Fruit fly (Drosophila melanogaster) whole organism, pupa: ENCODE measurements around the gene CG43732.
A peak's percentile ranks its signal among the peaks of the same experiment; 100 is the strongest.

Experiments used
- CG10348 ChIP-seq: fragments of 200-800 bp; sonication (Bioruptor generic); IDR thresholded peaks from 2 replicates; pipeline ENCODE4 v1.3.6; 2022; ENCODE audit warnings: missing biosample characterization, missing genetic modification characterization
- CG12605 ChIP-seq: fragments of 200-800 bp; sonication (Bioruptor generic); IDR thresholded peaks from 2 replicates; pipeline ENCODE4 v1.3.6; 2022; ENCODE audit warnings: missing biosample characterization, missing genetic modification characterization
- CG13204 ChIP-seq: fragments of 200-800 bp; sonication (Bioruptor generic); optimal IDR thresholded peaks from 2 replicates; lab custom pipeline; 2018; ENCODE audit warnings: missing biosample characterization, mild to moderate bottlenecking, missing genetic modification characterization, moderate library complexity
- CG14655 ChIP-seq: fragments of 200-800 bp; sonication (Bioruptor generic); optimal IDR thresholded peaks from 3 replicates; lab custom pipeline; 2017; ENCODE audit warnings: mild to moderate bottlenecking, missing biosample characterization, missing genetic modification reagents, missing genetic modification characterization
- CG15710 ChIP-seq: fragments of 200-800 bp; sonication (Bioruptor generic); optimal IDR thresholded peaks from 2 replicates; lab custom pipeline; 2018; ENCODE audit warnings: missing biosample characterization, mild to moderate bottlenecking, missing genetic modification characterization, moderate library complexity
- CG17806 ChIP-seq: fragments of 200-800 bp; sonication (Bioruptor generic); optimal IDR thresholded peaks from 2 replicates; lab custom pipeline; 2018; ENCODE audit warnings: missing biosample characterization, mild to moderate bottlenecking, missing genetic modification characterization, moderate library complexity
- CG32121 ChIP-seq: fragments of 200-800 bp; sonication (Bioruptor generic); IDR thresholded peaks from 2 replicates; pipeline ENCODE4 v1.3.6; 2022; ENCODE audit warnings: missing biosample characterization, missing genetic modification characterization
- CG34367 ChIP-seq: fragments of 200-800 bp; sonication (Bioruptor generic); optimal IDR thresholded peaks from 2 replicates; lab custom pipeline; 2018; ENCODE audit warnings: missing biosample characterization, mild to moderate bottlenecking, missing genetic modification characterization
- CG4496 ChIP-seq: fragments of 200-800 bp; sonication (Bioruptor generic); IDR thresholded peaks from 3 replicates; pipeline ENCODE4 v1.3.6; 2022; ENCODE audit warnings: missing biosample characterization, missing genetic modification characterization
- CG8159 ChIP-seq: fragments of 200-800 bp; sonication (Bioruptor generic); optimal IDR thresholded peaks from 3 replicates; lab custom pipeline; 2018; ENCODE audit warnings: missing biosample characterization, mild to moderate bottlenecking, missing genetic modification characterization, moderate library complexity
- CG8301 ChIP-seq: fragments of 200-800 bp; sonication (Bioruptor generic); optimal IDR thresholded peaks from 2 replicates; lab custom pipeline; 2018; ENCODE audit warnings: missing biosample characterization, mild to moderate bottlenecking, missing genetic modification characterization
- CG9948 ChIP-seq: fragments of 200-800 bp; sonication (Bioruptor generic); optimal IDR thresholded peaks from 2 replicates; lab custom pipeline; 2018; ENCODE audit warnings: missing biosample characterization, mild to moderate bottlenecking, missing genetic modification characterization, moderate library complexity
- D1 ChIP-seq: fragments of 200-800 bp; sonication (Bioruptor generic); optimal IDR thresholded peaks from 2 replicates; lab custom pipeline; 2018; ENCODE audit warnings: missing biosample characterization, mild to moderate bottlenecking, missing genetic modification characterization, moderate library complexity
- EcR ChIP-seq: fragments of 200-800 bp; sonication (Bioruptor generic); optimal IDR thresholded peaks from 3 replicates; lab custom pipeline; 2019; ENCODE audit warnings: missing biosample characterization, missing genetic modification characterization, mild to moderate bottlenecking, moderate library complexity, missing genetic modification reagents
- Ets98B ChIP-seq: fragments of 200-800 bp; sonication (Bioruptor generic); IDR thresholded peaks from 2 replicates; pipeline ENCODE4 v1.3.6; 2022; ENCODE audit warnings: missing biosample characterization, missing genetic modification characterization
- Pif1A ChIP-seq: fragments of 200-800 bp; sonication (Bioruptor generic); optimal IDR thresholded peaks from 3 replicates; lab custom pipeline; 2016; ENCODE audit warnings: missing biosample characterization, missing genetic modification characterization
- Pif1B ChIP-seq: fragments of 200-800 bp; sonication (Bioruptor generic); optimal IDR thresholded peaks from 3 replicates; lab custom pipeline; 2016; ENCODE audit warnings: missing biosample characterization, missing genetic modification characterization
- Snoo ChIP-seq: fragments of 200-800 bp; sonication (Bioruptor generic); optimal IDR thresholded peaks from 3 replicates; lab custom pipeline; 2017; ENCODE audit warnings: missing biosample characterization, mild to moderate bottlenecking, missing genetic modification characterization, inconsistent platforms
- fd96Ca ChIP-seq: fragments of 200-800 bp; sonication (Bioruptor generic); IDR thresholded peaks from 3 replicates; pipeline ENCODE4 v1.3.6; 2022; ENCODE audit warnings: missing biosample characterization, missing genetic modification characterization
- gl ChIP-seq: fragments of 200-800 bp; sonication (Bioruptor generic); optimal IDR thresholded peaks from 2 replicates; lab custom pipeline; 2018; ENCODE audit warnings: missing biosample characterization, mild to moderate bottlenecking, missing genetic modification characterization
- rn ChIP-seq: fragments of 200-800 bp; sonication (Bioruptor generic); IDR thresholded peaks from 2 replicates; pipeline ENCODE4 v1.3.6; 2022; ENCODE audit warnings: missing biosample characterization, missing genetic modification characterization

CG43732 gene

DNA sequence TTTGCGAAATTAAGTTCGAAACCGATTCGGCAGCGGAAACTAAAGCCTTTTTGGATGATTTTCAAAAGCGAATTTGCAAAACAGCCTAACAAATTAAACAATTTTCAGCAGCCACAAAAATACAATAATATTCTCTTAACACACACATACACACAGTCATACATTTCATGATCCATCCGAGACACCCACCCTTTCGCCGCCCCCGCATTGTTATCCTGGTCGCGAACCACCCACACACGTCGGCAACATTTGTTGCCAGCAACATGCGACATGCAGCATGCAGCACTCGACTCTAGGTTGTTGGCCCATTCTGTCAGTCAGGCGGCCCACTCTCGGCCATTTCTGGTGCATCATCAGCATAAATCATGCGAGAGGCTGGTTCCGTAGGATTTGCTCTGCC lies 64.0 kb downstream of the CG43732 start:
- TF ChIP-seq CG32121 (no peak), CG17806 (tag; lab: Kevin White, UChicago) (no peak), Ets98B (no peak)

dm6 chr3R:19014742-19015422 lies 64.9 kb downstream of the CG43732 start:
- 0 out of 2 replicates have a peak, but pooled peaks have one; percentile 16 for TF ChIP-seq rn (GFP tag; lab: Robert Waterston, UW)
- TF ChIP-seq CG32121 = peak; percentile 62
- no peak for TF ChIP-seq CG10348 (GFP tag; lab: Robert Waterston, UW)
- TF ChIP-seq CG34367 (tag; lab: Kevin White, UChicago) = no peak
- no peak for TF ChIP-seq Pif1B (GFP tag; lab: Kevin White, UChicago)
- no peak for TF ChIP-seq D1
- peak; percentile 56; the same call in 1 of the 3 replicates for TF ChIP-seq CG4496 (GFP tag; lab: Robert Waterston, UW)
- TF ChIP-seq Snoo (tag; lab: Kevin White, UChicago) = no peak
- no peak for TF ChIP-seq fd96Ca (GFP tag; lab: Robert Waterston, UW)
- peak; percentile 68; the same call in 1 of the 2 replicates for TF ChIP-seq Ets98B
- no peak for TF ChIP-seq Pif1A (GFP tag; lab: Kevin White, UChicago)
- TF ChIP-seq CG14655 (GFP tag; lab: Kevin White, UChicago) = no peak
- no peak for TF ChIP-seq gl (tag; lab: Kevin White, UChicago)
- peak; percentile 29 for TF ChIP-seq CG8301
- TF ChIP-seq CG15710 = no peak
- TF ChIP-seq CG13204 (GFP tag; lab: Kevin White, UChicago) = no peak
- peak; percentile 9 for TF ChIP-seq CG17806 (tag; lab: Kevin White, UChicago)
- TF ChIP-seq CG9948 (tag; lab: Kevin White, UChicago) = peak; percentile 16
- no peak for TF ChIP-seq CG8159 (tag; lab: Kevin White, UChicago)
- TF ChIP-seq EcR (GFP tag; lab: Kevin White, UChicago) = no peak
- TF ChIP-seq CG12605 (GFP tag; lab: Robert Waterston, UW) = peak; percentile 36

DNA sequence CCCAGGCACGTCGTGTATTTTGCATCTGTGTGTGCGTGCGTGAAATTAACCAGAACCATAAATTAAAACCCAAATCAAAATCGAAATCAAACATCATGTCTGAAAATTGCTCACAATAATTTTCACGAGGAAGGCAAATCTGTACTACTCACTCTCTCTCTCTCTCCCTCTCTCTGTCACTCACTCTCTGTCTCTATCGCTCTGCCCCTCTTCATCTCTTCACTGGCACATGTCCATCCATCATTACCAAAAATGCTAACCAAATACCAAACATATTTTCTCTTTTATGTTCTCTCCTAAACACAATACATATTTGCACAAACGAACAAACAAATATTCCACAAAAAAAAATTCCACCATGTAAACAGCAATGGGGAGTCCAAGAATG lies 65.4 kb downstream of the CG43732 start:
- TF ChIP-seq rn (GFP tag; lab: Robert Waterston, UW) (no peak), gl (tag; lab: Kevin White, UChicago) (no peak), fd96Ca (GFP tag; lab: Robert Waterston, UW) (no peak), CG8301 (no peak), Pif1B (GFP tag; lab: Kevin White, UChicago) (no peak), EcR (GFP tag; lab: Kevin White, UChicago) (no peak), CG8159 (tag; lab: Kevin White, UChicago) (no peak), CG15710 (no peak), CG10348 (GFP tag; lab: Robert Waterston, UW) (no peak), CG9948 (tag; lab: Kevin White, UChicago) (no peak)

- TF ChIP-seq Pif1B (GFP tag; lab: Kevin White, UChicago) (no peak), CG9948 (tag; lab: Kevin White, UChicago) (no peak), EcR (GFP tag; lab: Kevin White, UChicago) (peak; percentile 20), rn (GFP tag; lab: Robert Waterston, UW) (no peak), CG13204 (GFP tag; lab: Kevin White, UChicago) (peak; percentile 94), CG8301 (no peak), gl (tag; lab: Kevin White, UChicago) (no peak), Pif1A (GFP tag; lab: Kevin White, UChicago) (no peak), CG8159 (tag; lab: Kevin White, UChicago) (no peak)
- TF ChIP-seq, all 21 proteins: peak for 2
Observed at dm6 chr3R:19017318-19018043, 67.5 kb downstream of the CG43732 start.

- TF ChIP-seq CG4496 (GFP tag; lab: Robert Waterston, UW) (peak; percentile 70), CG9948 (tag; lab: Kevin White, UChicago) (no peak), Ets98B (peak; percentile 45), CG8159 (tag; lab: Kevin White, UChicago) (no peak), CG15710 (peak; percentile 13), fd96Ca (GFP tag; lab: Robert Waterston, UW) (0 out of 3 replicates have a peak, but pooled peaks have one; percentile 32), CG32121 (peak; percentile 32; the same call in 1 of the 2 replicates)
Observed at dm6 chr3R:19023862-19024261, 73.9 kb downstream of the CG43732 start, which contains the start of the genes CG6005 and CG14286. Gene CG6005, minus strand, starts transcription at chr3R:19024030. Gene CG14286, plus strand, starts transcription at chr3R:19024092.

DNA sequence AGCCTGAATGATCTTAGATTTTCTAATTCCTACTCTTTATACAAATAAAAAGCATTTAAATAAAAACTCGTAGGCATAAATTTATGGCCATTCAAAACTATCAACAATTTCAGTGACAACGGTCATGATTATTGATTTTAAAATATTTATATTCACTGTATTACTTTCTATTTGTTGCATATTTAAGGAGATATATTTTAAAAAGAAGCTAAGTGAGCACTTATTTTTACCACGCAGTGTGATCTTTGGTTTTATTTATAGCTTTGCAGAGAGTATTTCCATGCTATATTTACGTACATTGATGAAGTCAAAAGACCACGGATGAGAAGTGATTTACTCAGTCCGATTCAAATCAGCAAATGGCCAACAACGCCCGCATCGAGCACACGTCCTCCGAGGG lies 74.8 kb downstream of the CG43732 start, which contains the start of gene CG14285:
TSS of gene CG14285 (plus strand) at position 339 of the 400 bp plus-strand sequence.
- TF ChIP-seq fd96Ca (GFP tag; lab: Robert Waterston, UW) (no peak), CG32121 (peak; percentile 22; the same call in 1 of the 2 replicates)
